Worm (Caenorhabditis elegans): ENCODE results near the gene C09E9.1.

DNA sequence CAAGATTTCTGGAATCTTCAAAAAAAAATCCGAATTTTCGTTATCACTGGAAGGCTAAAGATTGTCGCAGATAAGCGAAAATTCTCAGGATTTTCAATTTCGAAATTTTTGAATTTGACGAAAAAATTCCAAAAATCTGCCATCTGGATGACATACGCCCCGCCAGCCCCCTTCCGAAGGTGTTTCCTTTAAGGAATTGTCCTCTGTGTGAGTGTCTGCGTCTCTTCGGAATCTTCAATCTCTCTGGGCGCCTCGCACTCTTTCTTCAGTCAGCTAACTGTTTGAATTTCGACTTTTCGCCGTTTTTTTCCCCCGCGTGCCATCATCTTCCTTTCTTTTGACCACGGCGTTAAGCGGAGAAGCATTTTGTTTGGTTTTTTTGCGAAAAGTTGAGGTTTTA lies 11.9 kb downstream of the C09E9.1 start:
- TF ChIP-seq cog-1 (tag; optimal IDR thresholded peaks at IDR 0.05) (no peak), ztf-29 (GFP tag; IDR thresholded peaks at IDR 0.05) (no peak), tab-1 (GFP tag; IDR thresholded peaks at IDR 0.05) (no peak), klf-2 (GFP tag; conservative IDR thresholded peaks at IDR 0.05) (no peak)

Measured in whole organism, midembryonic.